Worm (Caenorhabditis elegans) whole organism, midembryonic: ENCODE measurements around the gene srh-32.

Source experiments
- cog-1 ChIP-seq: sonication (generic microtip); optimal IDR thresholded peaks from 2 replicates; lab custom pipeline; 2016; ENCODE audit warnings: missing genetic modification characterization, missing compliant biosample characterization
- flt-1 ChIP-seq: fragments of 200-800 bp; sonication (Bioruptor generic); IDR thresholded peaks from 2 replicates; pipeline ENCODE4 v1.3.6; 2022; ENCODE audit warnings: missing genetic modification characterization, missing compliant biosample characterization
- klf-2 ChIP-seq: fragments of 200-800 bp; sonication (Bioruptor generic); conservative IDR thresholded peaks from 2 replicates; pipeline ENCODE4 v1.3.6; 2022; ENCODE audit warnings: missing genetic modification reagents, missing genetic modification characterization, missing compliant biosample characterization
- med-1 ChIP-seq: sonication (generic microtip); optimal IDR thresholded peaks from 2 replicates; lab custom pipeline; 2017; ENCODE audit warnings: missing genetic modification characterization, mild to moderate bottlenecking, missing compliant biosample characterization, antibody characterized with exemption, missing genetic modification reagents; ENCODE audit not compliant: insufficient read depth
- ref-1 ChIP-seq: fragments of 200-800 bp; sonication (Bioruptor generic); conservative IDR thresholded peaks from 2 replicates; pipeline ENCODE4 v1.3.6; 2022; ENCODE audit warnings: missing genetic modification reagents, missing genetic modification characterization, missing compliant biosample characterization
- tab-1 ChIP-seq: fragments of 200-800 bp; sonication (Bioruptor generic); IDR thresholded peaks from 2 replicates; pipeline ENCODE4 v1.3.6; 2022; ENCODE audit warnings: missing genetic modification characterization, missing compliant biosample characterization
- ztf-23 ChIP-seq: fragments of 200-800 bp; sonication (Bioruptor generic); IDR thresholded peaks from 2 replicates; pipeline ENCODE4 v1.3.6; 2022; ENCODE audit warnings: missing genetic modification reagents, missing genetic modification characterization, missing compliant biosample characterization
- ztf-29 ChIP-seq: fragments of 200-800 bp; sonication (Bioruptor generic); IDR thresholded peaks from 2 replicates; pipeline ENCODE4 v1.3.6; 2022; ENCODE audit warnings: missing genetic modification reagents, missing genetic modification characterization, missing compliant biosample characterization

DNA sequence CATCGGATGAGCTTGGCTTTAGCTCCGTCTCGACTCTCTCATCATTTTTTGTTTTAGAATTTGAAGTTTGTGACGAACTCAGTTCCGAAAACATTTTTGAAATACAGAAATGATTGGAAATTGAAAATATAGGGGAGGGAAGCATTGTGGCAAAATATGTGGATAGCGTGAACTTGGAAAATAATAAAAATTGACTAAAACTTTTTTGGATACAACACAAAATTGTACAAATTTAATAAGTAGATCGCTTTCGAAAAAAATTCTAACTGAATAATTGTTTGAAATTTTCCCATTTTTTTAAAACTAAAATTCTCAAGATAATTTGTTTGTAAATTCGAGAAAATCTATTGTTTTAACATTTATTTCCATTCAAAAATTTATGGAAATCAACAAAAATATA is 17.2 kb upstream of the srh-32 start, which contains the start of gene F59A1.15:
- TF ChIP-seq flt-1 (GFP tag; lab: Robert Waterston, UW): no peak
- no peak for TF ChIP-seq ztf-29 (GFP tag; lab: Robert Waterston, UW)
- TF ChIP-seq ztf-23 (GFP tag; lab: Robert Waterston, UW): no peak
- no peak for TF ChIP-seq med-1 (GFP tag; lab: Kevin White, UChicago)
- TF ChIP-seq ref-1 (GFP tag; lab: Robert Waterston, UW): no peak
- TF ChIP-seq cog-1 (tag; lab: Kevin White, UChicago): no peak
- TF ChIP-seq klf-2: no peak
- TF ChIP-seq tab-1 (GFP tag; lab: Robert Waterston, UW): no peak
